Worm (Caenorhabditis elegans): ENCODE results near the gene trk-1.

The trk-1 gene

ce11 chrX:8969111-8970048 lies 18.6 kb upstream of the trk-1 start (continued):
- TF ChIP-seq ama-1 (optimal IDR thresholded peaks at IDR 0.05) (no peak), F16B12.6 (tag; optimal IDR thresholded peaks at IDR 0.05) (no peak), lin-39 (tag; optimal IDR thresholded peaks at IDR 0.05) (no peak), snu-23 (GFP tag; optimal IDR thresholded peaks at IDR 0.05) (peak; percentile 13), skn-1 (tag; optimal IDR thresholded peaks at IDR 0.05) (no peak), unc-130 (tag; optimal IDR thresholded peaks at IDR 0.05) (no peak), hlh-4 (tag; optimal IDR thresholded peaks at IDR 0.05) (no peak), zag-1 (tag; optimal IDR thresholded peaks at IDR 0.05) (no peak)

DNA sequence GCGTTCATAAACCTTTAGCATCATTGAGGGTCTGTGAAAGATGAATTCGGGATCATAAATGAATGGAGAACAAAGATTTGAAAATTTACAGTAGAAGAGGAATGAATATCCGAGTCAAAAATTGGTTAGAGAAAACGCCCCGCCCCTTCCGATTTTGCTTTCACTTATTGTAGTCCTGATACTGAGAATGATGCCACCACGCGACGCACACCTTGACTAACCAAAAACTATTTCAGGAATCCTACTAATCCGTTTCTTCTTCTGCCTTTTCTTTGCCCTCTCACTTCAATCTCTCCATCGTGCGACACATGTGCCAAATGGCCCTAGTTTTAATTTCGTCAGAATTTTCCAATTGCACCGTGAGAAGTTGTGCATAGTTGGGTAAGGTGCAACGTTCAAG lies 12.7 kb upstream of the trk-1 start:
- TF ChIP-seq pax-3 (tag; optimal IDR thresholded peaks at IDR 0.05): peak; percentile 30
- peak; percentile 52 for TF ChIP-seq nhr-71 (tag; optimal IDR thresholded peaks at IDR 0.05)
- TF ChIP-seq aly-2 (tag; optimal IDR thresholded peaks at IDR 0.05): no peak
- peak; percentile 59 for TF ChIP-seq nhr-47 (tag; optimal IDR thresholded peaks at IDR 0.05)
- TF ChIP-seq dpl-1 (GFP tag; optimal IDR thresholded peaks at IDR 0.05): no peak
- TF ChIP-seq pqm-1 (tag; optimal IDR thresholded peaks at IDR 0.05): no peak
- peak; percentile 87 for TF ChIP-seq fkh-8 (tag; optimal IDR thresholded peaks at IDR 0.05)
- peak; percentile 61 for TF ChIP-seq sox-4 (tag; optimal IDR thresholded peaks at IDR 0.05)
- TF ChIP-seq dsc-1 (tag; optimal IDR thresholded peaks at IDR 0.05): peak; percentile 93
- TF ChIP-seq lin-35 (GFP tag; optimal IDR thresholded peaks at IDR 0.05): no peak

ce11 chrX:8961120-8961834 lies 10.5 kb upstream of the trk-1 start, which contains the start of gene aexr-3:
Gene aexr-3, minus strand, starts transcription at chrX:8961170.
- TF ChIP-seq dsc-1 (tag; optimal IDR thresholded peaks at IDR 0.05): peak; percentile 94
- TF ChIP-seq nhr-47 (tag; optimal IDR thresholded peaks at IDR 0.05): peak; percentile 55
- TF ChIP-seq fkh-4 (tag; optimal IDR thresholded peaks at IDR 0.05; ENCODE audit: borderline replicate concordance): no peak
- TF ChIP-seq swsn-7 (tag; optimal IDR thresholded peaks at IDR 0.05): peak; percentile 8
- TF ChIP-seq zip-4 (GFP tag; optimal IDR thresholded peaks at IDR 0.05): no peak
- peak; percentile 59 for TF ChIP-seq sox-4 (tag; optimal IDR thresholded peaks at IDR 0.05)
- TF ChIP-seq nhr-71 (tag; optimal IDR thresholded peaks at IDR 0.05): peak; percentile 69
- TF ChIP-seq fkh-8 (tag; optimal IDR thresholded peaks at IDR 0.05): peak; percentile 85

DNA sequence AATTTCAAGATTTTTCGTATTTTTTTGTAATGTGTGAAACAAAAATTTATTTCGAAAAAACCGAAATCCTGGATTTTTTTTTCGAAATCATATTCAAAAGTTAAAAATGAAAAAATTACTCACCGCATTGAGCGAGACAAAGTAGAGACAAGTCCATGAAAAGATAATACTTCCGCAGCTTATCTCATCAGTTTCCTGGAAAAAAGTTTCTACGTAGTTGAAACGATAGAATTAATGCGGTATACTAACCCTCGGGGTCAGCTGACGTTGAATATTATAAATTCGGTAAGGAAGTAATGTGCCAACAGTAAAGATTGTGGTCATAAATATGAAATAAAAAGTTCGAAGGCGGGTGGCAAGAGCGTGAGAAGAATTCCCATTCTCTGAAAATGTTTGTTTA lies 7.2 kb upstream of the trk-1 start:
- TF ChIP-seq egl-13 (tag; optimal IDR thresholded peaks at IDR 0.05): peak; percentile 12
- TF ChIP-seq nhr-71 (tag; optimal IDR thresholded peaks at IDR 0.05): peak; percentile 22
- no peak for TF ChIP-seq efl-3 (GFP tag; optimal IDR thresholded peaks at IDR 0.05)
- TF ChIP-seq jun-1 (tag; optimal IDR thresholded peaks at IDR 0.05): no peak
- no peak for TF ChIP-seq efl-1 (optimal IDR thresholded peaks at IDR 0.05)
- no peak for TF ChIP-seq efl-1 (GFP tag; optimal IDR thresholded peaks at IDR 0.05 in 1 of 2)
- peak; percentile 57 for TF ChIP-seq fkh-8 (tag; optimal IDR thresholded peaks at IDR 0.05)
- peak; percentile 51 for TF ChIP-seq dsc-1 (tag; optimal IDR thresholded peaks at IDR 0.05)
- peak; percentile 51 for TF ChIP-seq nhr-47 (tag; optimal IDR thresholded peaks at IDR 0.05)
- no peak for TF ChIP-seq lin-39 (tag; optimal IDR thresholded peaks at IDR 0.05)
- no peak for TF ChIP-seq nhr-85 (tag)

DNA sequence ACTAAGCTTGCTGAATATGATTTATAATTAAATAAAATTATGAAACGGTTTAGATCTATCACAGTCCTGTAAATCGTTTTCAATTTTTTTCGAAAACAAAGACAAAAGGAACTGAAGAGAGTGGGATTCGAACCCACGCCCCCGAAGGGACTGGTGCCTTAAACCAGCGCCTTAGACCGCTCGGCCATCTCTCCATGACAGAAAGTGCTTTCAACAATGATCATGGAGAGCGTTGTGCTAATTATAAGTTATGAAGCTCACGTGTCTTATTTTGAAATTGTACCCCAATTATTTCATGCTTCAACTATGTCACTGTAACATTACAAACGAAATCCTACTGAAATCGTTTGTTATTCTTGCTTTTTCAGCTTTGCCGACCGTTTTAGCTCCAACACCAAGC lies 5.0 kb upstream of the trk-1 start:
- TF ChIP-seq lin-13 (GFP tag; optimal IDR thresholded peaks at IDR 0.05) (no peak), ets-5 (GFP tag; IDR thresholded peaks at IDR 0.05) (no peak), mef-2 (tag; optimal IDR thresholded peaks at IDR 0.05) (no peak), sox-4 (tag; optimal IDR thresholded peaks at IDR 0.05) (no peak), lin-39 (tag; optimal IDR thresholded peaks at IDR 0.05) (no peak), fkh-8 (tag; optimal IDR thresholded peaks at IDR 0.05) (no peak), hpl-2 (GFP tag; optimal IDR thresholded peaks at IDR 0.05) (no peak), lir-3 (tag; optimal IDR thresholded peaks at IDR 0.05; ENCODE audit: poor library complexity) (no peak), isw-1 (GFP tag; IDR thresholded peaks at IDR 0.05) (no peak), unc-98 (GFP tag; IDR thresholded peaks at IDR 0.05) (no peak), Y116A8C.19 (tag; optimal IDR thresholded peaks at IDR 0.05; ENCODE audit: borderline replicate concordance) (no peak), vab-15 (tag; optimal IDR thresholded peaks at IDR 0.05) (no peak), blmp-1 (tag; optimal IDR thresholded peaks at IDR 0.05) (no peak), dsc-1 (tag; optimal IDR thresholded peaks at IDR 0.05) (no peak)

Data from whole organism, L1 larva.